Fruit fly (Drosophila melanogaster) whole organism, wandering third instar larva: ENCODE data around the gene CG9106.

Experiments used
- Abd-B ChIP-seq: fragments of >200 bp; optimal IDR thresholded peaks from 2 replicates; lab custom pipeline; 2017; ENCODE audit warnings: missing biosample characterization, missing genetic modification characterization
- CG32264 ChIP-seq: fragments of 200-800 bp; sonication (Bioruptor generic); optimal IDR thresholded peaks from 2 replicates; lab custom pipeline; 2016; ENCODE audit warnings: missing biosample characterization, missing genetic modification characterization
- CG9705 ChIP-seq: fragments of 200-800 bp; sonication (Bioruptor generic); optimal IDR thresholded peaks from 2 replicates; lab custom pipeline; 2018; ENCODE audit warnings: missing biosample characterization, mild to moderate bottlenecking, missing genetic modification characterization
- CrebA ChIP-seq: fragments of 200-800 bp; sonication (Bioruptor generic); optimal IDR thresholded peaks from 2 replicates; lab custom pipeline; 2016; ENCODE audit warnings: missing biosample characterization, mild to moderate bottlenecking, missing genetic modification characterization, borderline replicate concordance
- Dif ChIP-seq: fragments of 200-275, 200-300 bp; sonication (Bioruptor generic); optimal IDR thresholded peaks from 2 replicates; lab custom pipeline; 2018; ENCODE audit warnings: missing biosample characterization, missing genetic modification characterization; ENCODE audit not compliant: partially characterized antibody
- GATAd ChIP-seq: sonication (Bioruptor generic); optimal IDR thresholded peaks from 2 replicates; lab custom pipeline; 2016; ENCODE audit warnings: missing biosample characterization, missing genetic modification characterization
- HLH106 ChIP-seq: fragments of 200-800 bp; optimal IDR thresholded peaks from 3 replicates; lab custom pipeline; 2019; ENCODE audit warnings: missing biosample characterization, mild to moderate bottlenecking, missing genetic modification characterization, moderate library complexity
- Hnf4 ChIP-seq: fragments of 200-800 bp; sonication (Bioruptor generic); optimal IDR thresholded peaks from 2 replicates; lab custom pipeline; 2016; ENCODE audit warnings: missing biosample characterization, mild to moderate bottlenecking, missing genetic modification characterization
- Hr78 ChIP-seq: fragments of >200 bp; optimal IDR thresholded peaks from 2 replicates; lab custom pipeline; 2017; ENCODE audit warnings: missing biosample characterization, missing genetic modification characterization
- Hr83 ChIP-seq: fragments of 200-300 bp; sonication (Bioruptor generic); optimal IDR thresholded peaks from 2 replicates; lab custom pipeline; 2016; ENCODE audit warnings: missing biosample characterization, mild to moderate bottlenecking, missing genetic modification characterization, moderate library complexity; ENCODE audit not compliant: poor library complexity, severe bottlenecking
- Jra ChIP-seq: sonication (Bioruptor generic); optimal IDR thresholded peaks from 2 replicates; lab custom pipeline; 2016; ENCODE audit warnings: missing biosample characterization, missing genetic modification characterization
- Mio ChIP-seq: sonication (Bioruptor generic); optimal IDR thresholded peaks from 2 replicates; lab custom pipeline; 2016; ENCODE audit warnings: missing biosample characterization, missing genetic modification characterization
- OdsH ChIP-seq: fragments of 200-800 bp; sonication (Bioruptor generic); optimal IDR thresholded peaks from 2 replicates; lab custom pipeline; 2016; ENCODE audit warnings: missing biosample characterization, mild to moderate bottlenecking, missing genetic modification characterization
- Rel ChIP-seq, 2 experiments: fragments of 200-800 bp; sonication (Bioruptor generic) in 1 of 2; optimal IDR thresholded peaks; 2 replicates in 1 of 2; 3 replicates in 1 of 2; lab custom pipeline; 2016 to 2019; ENCODE audit warnings: mild to moderate bottlenecking in 2 of 2, missing biosample characterization in 2 of 2, missing genetic modification characterization in 2 of 2, moderate library complexity in 1 of 2
- Sp1 ChIP-seq: fragments of 200-800 bp; sonication (Bioruptor generic); optimal IDR thresholded peaks from 3 replicates; lab custom pipeline; 2019; ENCODE audit warnings: missing biosample characterization, mild to moderate bottlenecking, missing genetic modification characterization, moderate library complexity
- Vsx2 ChIP-seq: fragments of 200-300, 225-300 bp; sonication (Bioruptor generic); optimal IDR thresholded peaks from 2 replicates; lab custom pipeline; 2018; ENCODE audit warnings: missing biosample characterization, missing genetic modification characterization; ENCODE audit not compliant: partially characterized antibody
- br ChIP-seq: fragments of 200-800 bp; sonication (Bioruptor generic); optimal IDR thresholded peaks from 2 replicates; lab custom pipeline; 2016; ENCODE audit warnings: missing biosample characterization, missing genetic modification characterization
- brk ChIP-seq: fragments of 200-800 bp; sonication (Bioruptor generic); optimal IDR thresholded peaks from 2 replicates; lab custom pipeline; 2016; ENCODE audit warnings: missing biosample characterization, mild to moderate bottlenecking, missing genetic modification characterization
- dl ChIP-seq, 2 experiments: fragments of 175-275, 200-275 bp in 1 of 2; fragments of 200-275 bp in 1 of 2; sonication (Bioruptor generic); optimal IDR thresholded peaks; lab custom pipeline; 2018; ENCODE audit warnings: mild to moderate bottlenecking in 2 of 2, missing biosample characterization in 2 of 2, missing genetic modification characterization in 2 of 2, moderate library complexity in 2 of 2; ENCODE audit not compliant: partially characterized antibody in 2 of 2, insufficient read depth in 1 of 2
- dmrt93B ChIP-seq: fragments of 200-800 bp; sonication (Bioruptor generic); optimal IDR thresholded peaks from 2 replicates; lab custom pipeline; 2018; ENCODE audit warnings: missing biosample characterization, mild to moderate bottlenecking, missing genetic modification characterization
- dsf ChIP-seq: sonication (Bioruptor generic); optimal IDR thresholded peaks from 2 replicates; lab custom pipeline; 2016; ENCODE audit warnings: missing biosample characterization, missing genetic modification characterization, borderline replicate concordance
- ey ChIP-seq: fragments of 200-800 bp; sonication (Bioruptor generic); optimal IDR thresholded peaks from 2 replicates; lab custom pipeline; 2016; ENCODE audit warnings: missing biosample characterization, missing genetic modification characterization
- foxo ChIP-seq, 2 experiments: fragments of 200-800 bp; sonication (Bioruptor generic); optimal IDR thresholded peaks; 2 replicates in 1 of 2; 3 replicates in 1 of 2; lab custom pipeline; 2016 to 2017; ENCODE audit warnings: missing biosample characterization in 2 of 2, missing genetic modification characterization in 2 of 2
- fru ChIP-seq: fragments of 200-800 bp; sonication (Bioruptor generic); optimal IDR thresholded peaks from 3 replicates; lab custom pipeline; 2016; ENCODE audit warnings: missing biosample characterization, mild to moderate bottlenecking, missing genetic modification characterization
- h ChIP-seq: fragments of 200-800 bp; sonication (Bioruptor generic); optimal IDR thresholded peaks from 3 replicates; lab custom pipeline; 2016; ENCODE audit warnings: missing biosample characterization, mild to moderate bottlenecking, missing genetic modification characterization
- jim ChIP-seq: fragments of 175-275, 200-325 bp; sonication (Bioruptor generic); optimal IDR thresholded peaks from 2 replicates; lab custom pipeline; 2016; ENCODE audit warnings: missing biosample characterization, mild to moderate bottlenecking, missing genetic modification characterization
- lola ChIP-seq: fragments of >200 bp; optimal IDR thresholded peaks from 2 replicates; lab custom pipeline; 2017; ENCODE audit warnings: missing biosample characterization, missing genetic modification characterization
- pan ChIP-seq: fragments of >200 bp; optimal IDR thresholded peaks from 2 replicates; lab custom pipeline; 2017
- psq ChIP-seq: fragments of 200-800 bp; sonication (Bioruptor generic); optimal IDR thresholded peaks from 3 replicates; lab custom pipeline; 2017; ENCODE audit warnings: missing biosample characterization, mild to moderate bottlenecking, missing genetic modification characterization, moderate library complexity
- rgr ChIP-seq: fragments of 200-800 bp; sonication (Bioruptor generic); optimal IDR thresholded peaks from 3 replicates; lab custom pipeline; 2016; ENCODE audit warnings: missing biosample characterization, mild to moderate bottlenecking, missing genetic modification characterization
- sage ChIP-seq: fragments of 200-800 bp; sonication (Bioruptor generic); optimal IDR thresholded peaks from 2 replicates; lab custom pipeline; 2016; ENCODE audit warnings: missing biosample characterization, mild to moderate bottlenecking, missing genetic modification characterization
- sv ChIP-seq: fragments of 200-800 bp; sonication (Bioruptor generic); optimal IDR thresholded peaks from 3 replicates; lab custom pipeline; 2016; ENCODE audit warnings: missing biosample characterization, missing genetic modification characterization
- tai ChIP-seq: sonication (Bioruptor generic); optimal IDR thresholded peaks from 2 replicates; lab custom pipeline; 2016; ENCODE audit warnings: missing biosample characterization, missing genetic modification characterization
- usp ChIP-seq: fragments of >200 bp; optimal IDR thresholded peaks from 2 replicates; lab custom pipeline; 2017; ENCODE audit warnings: missing biosample characterization, missing genetic modification characterization

The CG9106 gene

DNA sequence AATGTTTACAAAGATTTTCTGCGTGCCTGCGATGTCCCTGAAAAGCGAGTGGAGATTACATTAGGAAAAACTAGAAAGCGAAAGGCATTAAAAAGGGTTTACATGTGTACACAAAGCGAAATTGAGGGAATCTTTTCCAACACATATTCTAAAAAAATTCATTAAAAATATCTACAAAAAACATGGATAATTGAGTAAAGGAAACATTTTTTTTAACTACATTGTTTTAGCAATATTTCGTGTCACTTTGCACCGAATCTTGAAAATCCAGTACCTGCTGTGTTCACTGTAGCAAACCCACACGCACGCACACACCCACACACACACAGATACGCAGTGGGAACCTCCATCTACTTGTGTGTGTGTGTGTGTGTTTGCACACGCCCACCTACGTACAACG is 32.0 kb upstream of the CG9106 start:
- TF ChIP-seq psq (GFP tag; lab: Kevin White, UChicago) (no peak), CrebA (GFP tag; lab: Kevin White, UChicago) (no peak), HLH106 (tag; lab: Kevin White, UChicago) (peak; percentile 9), foxo (GFP tag; optimal IDR thresholded peaks at IDR 0.05; lab: Kevin White, UChicago) (peak in 1 of 2 experiments; percentile 48), ey (GFP tag; lab: Kevin White, UChicago) (peak; percentile 10), jim (GFP tag; lab: Kevin White, UChicago) (no peak), Hr83 (no peak), Abd-B (GFP tag; lab: Kevin White, UChicago) (no peak), rgr (no peak), Vsx2 (GFP tag; lab: Kevin White, UChicago) (no peak), OdsH (GFP tag; lab: Kevin White, UChicago) (no peak), tai (no peak), GATAd (GFP tag; lab: Kevin White, UChicago) (no peak), CG32264 (GFP tag; lab: Kevin White, UChicago) (no peak), dl (GFP tag; optimal IDR thresholded peaks at IDR 0.05; lab: Kevin White, UChicago; ENCODE audit: insufficient read depth in 1 of 2, partially characterized antibody in 2 of 2) (no peak), h (GFP tag; lab: Kevin White, UChicago) (peak; percentile 27), sv (GFP tag; lab: Kevin White, UChicago) (no peak), lola (GFP tag; lab: Kevin White, UChicago) (no peak), fru (no peak), Rel (GFP tag; optimal IDR thresholded peaks at IDR 0.05; lab: Kevin White, UChicago) (no peak), Rel (tag; optimal IDR thresholded peaks at IDR 0.05; lab: Kevin White, UChicago) (no peak), sage (no peak), pan (lab: Kevin White, UChicago) (no peak), Sp1 (GFP tag; lab: Kevin White, UChicago) (no peak), dmrt93B (GFP tag; lab: Kevin White, UChicago) (peak; percentile 16)

DNA sequence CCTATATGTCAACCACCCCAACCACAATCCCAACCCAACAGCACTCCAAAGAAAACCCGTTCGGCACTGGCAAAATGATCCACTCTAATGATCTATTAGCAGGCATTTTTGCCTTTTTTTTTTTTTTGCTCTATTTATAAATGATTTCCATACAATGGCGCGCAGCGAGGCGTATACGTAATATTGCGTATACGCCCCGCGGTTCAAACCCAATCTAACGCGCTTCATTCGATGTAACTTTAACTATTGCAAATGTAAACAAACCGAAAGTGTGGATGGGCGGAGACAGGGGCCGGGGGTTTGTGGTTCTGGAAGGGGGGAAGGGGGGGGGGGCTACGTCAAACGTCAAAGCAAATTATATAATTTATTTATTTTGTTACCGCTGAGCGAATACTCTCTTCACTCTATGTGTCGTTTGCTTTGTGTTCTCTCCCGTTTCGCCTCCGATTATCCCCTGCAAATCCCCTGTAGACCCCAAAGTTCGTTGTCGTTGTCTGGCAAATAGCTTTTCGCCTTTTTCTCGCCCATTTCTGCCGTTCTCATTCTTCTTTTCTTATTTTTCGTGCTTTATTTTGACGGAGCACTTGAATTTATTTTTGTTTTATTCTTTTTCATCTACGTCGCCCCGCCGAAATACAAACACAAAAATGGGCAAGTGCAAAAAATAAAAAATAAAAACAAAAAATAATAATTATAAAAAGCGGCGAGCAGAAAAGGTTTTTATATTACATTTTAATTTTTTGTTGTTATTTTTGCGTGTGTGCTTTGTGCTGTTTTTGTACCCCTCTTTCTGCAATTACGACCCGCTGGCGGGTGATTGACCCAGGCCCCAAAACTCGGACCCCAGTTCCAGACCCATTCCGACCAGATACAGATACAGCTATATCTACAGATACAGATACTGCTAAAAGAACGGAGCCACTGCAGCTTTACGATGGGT is 31.2 kb upstream of the CG9106 start:
- no peak for TF ChIP-seq usp (GFP tag; lab: Kevin White, UChicago)
- no peak for TF ChIP-seq Mio (GFP tag; lab: Kevin White, UChicago)
- TF ChIP-seq Jra (GFP tag; lab: Kevin White, UChicago): no peak
- TF ChIP-seq CG32264 (GFP tag; lab: Kevin White, UChicago): no peak
- TF ChIP-seq OdsH (GFP tag; lab: Kevin White, UChicago): no peak
- TF ChIP-seq Hr78 (GFP tag; lab: Kevin White, UChicago): no peak
- TF ChIP-seq Hnf4 (GFP tag; lab: Kevin White, UChicago): no peak
- TF ChIP-seq Sp1 (GFP tag; lab: Kevin White, UChicago): peak; percentile 82
- no peak for TF ChIP-seq brk
- peak; percentile 74 for TF ChIP-seq psq (GFP tag; lab: Kevin White, UChicago)
- no peak for TF ChIP-seq dl (GFP tag; optimal IDR thresholded peaks at IDR 0.05; lab: Kevin White, UChicago; ENCODE audit: insufficient read depth in 1 of 2, partially characterized antibody in 2 of 2)
- TF ChIP-seq CG9705 (GFP tag; lab: Kevin White, UChicago): no peak
- peak; percentile 11 for TF ChIP-seq fru
- no peak for TF ChIP-seq Abd-B (GFP tag; lab: Kevin White, UChicago)
- peak in 1 of 2 experiments; percentile 61 for TF ChIP-seq foxo (GFP tag; optimal IDR thresholded peaks at IDR 0.05; lab: Kevin White, UChicago)
- no peak for TF ChIP-seq lola (GFP tag; lab: Kevin White, UChicago)
- no peak for TF ChIP-seq rgr
- TF ChIP-seq pan (lab: Kevin White, UChicago): no peak
- TF ChIP-seq ey (GFP tag; lab: Kevin White, UChicago): no peak
- TF ChIP-seq tai: no peak
- no peak for TF ChIP-seq Hr83
- no peak for TF ChIP-seq Vsx2 (GFP tag; lab: Kevin White, UChicago)
- TF ChIP-seq dmrt93B (GFP tag; lab: Kevin White, UChicago): no peak
- no peak for TF ChIP-seq HLH106 (tag; lab: Kevin White, UChicago)
- peak; percentile 34 for TF ChIP-seq sage
- TF ChIP-seq dsf: no peak
- peak; percentile 59 for TF ChIP-seq Rel (GFP tag; optimal IDR thresholded peaks at IDR 0.05; lab: Kevin White, UChicago)
- peak; percentile 71 for TF ChIP-seq Rel (tag; optimal IDR thresholded peaks at IDR 0.05; lab: Kevin White, UChicago)
- no peak for TF ChIP-seq br
- TF ChIP-seq sv (GFP tag; lab: Kevin White, UChicago): no peak
- TF ChIP-seq CrebA (GFP tag; lab: Kevin White, UChicago): peak; percentile 87
- peak; percentile 3 for TF ChIP-seq Dif (GFP tag; lab: Kevin White, UChicago)
- TF ChIP-seq, all 38 proteins: peak for 8
